Worm (Caenorhabditis elegans) whole organism, L4/young adult: Measurements from ENCODE around the gene drap-1.
A peak's percentile ranks its signal among the peaks of the same experiment; 100 is the strongest.

ENCODE experiments used
- W03F9.2 ChIP-seq: fragments of 150-350 bp; optimal IDR thresholded peaks from 2 replicates; lab custom pipeline; 2014; ENCODE audit warnings: missing biosample characterization, missing genetic modification characterization
- dao-5 ChIP-seq: sonication (generic microtip); optimal IDR thresholded peaks from 2 replicates; lab custom pipeline; 2016; ENCODE audit warnings: missing genotype, missing genetic modification characterization, moderate library complexity, missing compliant biosample characterization
- him-1 ChIP-seq: sonication (generic microtip); optimal IDR thresholded peaks from 2 replicates; lab custom pipeline; 2016; ENCODE audit warnings: missing genotype, missing genetic modification reagents, missing genetic modification characterization, missing compliant biosample characterization

The drap-1 gene

DNA sequence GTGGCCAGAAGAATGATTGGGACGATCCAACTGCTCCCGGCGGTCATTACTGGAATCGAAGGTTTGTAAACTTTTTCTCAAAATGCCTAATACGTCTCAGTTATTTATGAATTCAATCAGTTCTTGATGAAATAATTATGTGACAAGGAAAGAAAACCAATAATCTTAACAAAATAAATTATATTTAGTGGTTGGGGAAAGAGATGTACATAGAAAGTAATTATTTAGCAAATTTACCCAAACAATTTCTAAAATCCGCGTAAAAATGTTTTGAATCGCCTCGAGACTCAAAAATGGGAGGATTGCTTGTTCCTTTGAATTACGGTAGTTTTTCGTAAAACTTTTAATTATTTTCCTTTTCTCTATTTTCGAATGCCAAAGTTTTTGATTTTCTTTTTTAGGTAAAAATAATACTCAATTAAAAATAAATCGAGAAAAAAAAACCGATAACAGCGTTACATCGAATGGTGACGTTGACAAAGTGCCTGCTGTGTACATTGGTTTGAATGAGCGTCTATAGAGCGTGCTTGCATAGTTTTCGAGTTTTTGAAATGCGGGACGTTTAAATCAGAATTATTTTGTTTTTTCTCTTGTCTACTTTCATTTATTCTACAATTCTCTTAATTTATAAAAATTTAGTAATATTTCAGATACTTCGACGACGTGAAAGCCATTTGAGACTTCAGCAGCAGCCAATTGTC is at the start of gene drap-1, which contains the start of gene aagr-3:
drap-1 (plus strand) TSS at position 645 of the 701 bp plus-strand sequence.
aagr-3 (minus strand) TSS at position 51 of the 701 bp plus-strand sequence.
- TF ChIP-seq him-1 (tag; lab: Kevin White, UChicago) (no peak), W03F9.2 (tag; lab: Kevin White, UChicago) (peak; percentile 28)

- TF ChIP-seq W03F9.2 (tag; lab: Kevin White, UChicago) (no peak), him-1 (tag; lab: Kevin White, UChicago) (no peak), dao-5 (tag; lab: Kevin White, UChicago) (no peak)
Observed at ce11 chrV:9680260-9680659, 49.6 kb upstream of the drap-1 start.

ce11 chrV:9685559-9685958 is 44.3 kb upstream of the drap-1 start, which contains the start of gene ZK287.4:
Gene ZK287.4 (minus strand): TSS chrV:9685659.
- TF ChIP-seq him-1 (tag; lab: Kevin White, UChicago) (no peak), W03F9.2 (tag; lab: Kevin White, UChicago) (no peak), dao-5 (tag; lab: Kevin White, UChicago) (no peak)

- TF ChIP-seq him-1 (tag; lab: Kevin White, UChicago) (no peak), dao-5 (tag; lab: Kevin White, UChicago) (no peak), W03F9.2 (tag; lab: Kevin White, UChicago) (no peak)
Observed at ce11 chrV:9689364-9689763, 40.5 kb upstream of the drap-1 start.

- TF ChIP-seq him-1 (tag; lab: Kevin White, UChicago) (no peak), dao-5 (tag; lab: Kevin White, UChicago) (no peak), W03F9.2 (tag; lab: Kevin White, UChicago) (no peak)
Observed at ce11 chrV:9690099-9690572, 39.8 kb upstream of the drap-1 start, which contains the start of gene rbx-1. Gene rbx-1 (minus strand): TSS chrV:9690522.

- TF ChIP-seq dao-5 (tag; lab: Kevin White, UChicago) (no peak), W03F9.2 (tag; lab: Kevin White, UChicago) (peak; percentile 84)
Observed at ce11 chrV:9690728-9691127, 39.2 kb upstream of the drap-1 start.

DNA sequence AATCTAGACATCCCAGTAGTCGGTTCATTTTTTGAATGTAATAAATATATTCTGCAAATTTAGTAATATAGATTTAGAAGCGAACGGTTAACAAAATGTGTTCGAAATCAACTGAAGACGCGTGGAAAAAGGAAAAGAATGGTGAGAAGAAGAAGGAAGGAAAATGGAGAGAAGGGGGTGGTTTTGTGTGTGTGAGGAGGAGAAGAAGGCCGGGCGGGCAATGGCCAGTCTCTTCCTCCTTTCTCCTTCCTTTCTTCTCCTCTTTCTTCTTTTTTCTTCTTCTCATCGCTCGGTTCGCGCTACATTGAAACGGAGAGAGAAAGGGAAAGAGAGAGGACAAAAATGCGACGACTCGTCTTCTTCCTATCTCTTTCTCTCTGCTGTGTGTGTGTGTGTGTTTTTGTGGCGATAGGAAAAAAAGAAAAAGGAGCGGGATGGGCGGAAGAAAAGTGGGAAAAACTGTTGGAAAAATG is 37.8 kb upstream of the drap-1 start, which contains the start of gene ztf-9:
ztf-9 (minus strand) TSS at position 51 of the 473 bp plus-strand sequence.
- peak; percentile 4 for TF ChIP-seq him-1 (tag; lab: Kevin White, UChicago)
- TF ChIP-seq W03F9.2 (tag; lab: Kevin White, UChicago), result no peak
- no peak for TF ChIP-seq dao-5 (tag; lab: Kevin White, UChicago)

ce11 chrV:9692649-9693112 is 37.2 kb upstream of the drap-1 start, which contains the start of gene ZK287.7:
Gene ZK287.7 (plus strand): TSS chrV:9693062.
- no peak for TF ChIP-seq dao-5 (tag; lab: Kevin White, UChicago)
- no peak for TF ChIP-seq him-1 (tag; lab: Kevin White, UChicago)
- TF ChIP-seq W03F9.2 (tag; lab: Kevin White, UChicago), result no peak

DNA sequence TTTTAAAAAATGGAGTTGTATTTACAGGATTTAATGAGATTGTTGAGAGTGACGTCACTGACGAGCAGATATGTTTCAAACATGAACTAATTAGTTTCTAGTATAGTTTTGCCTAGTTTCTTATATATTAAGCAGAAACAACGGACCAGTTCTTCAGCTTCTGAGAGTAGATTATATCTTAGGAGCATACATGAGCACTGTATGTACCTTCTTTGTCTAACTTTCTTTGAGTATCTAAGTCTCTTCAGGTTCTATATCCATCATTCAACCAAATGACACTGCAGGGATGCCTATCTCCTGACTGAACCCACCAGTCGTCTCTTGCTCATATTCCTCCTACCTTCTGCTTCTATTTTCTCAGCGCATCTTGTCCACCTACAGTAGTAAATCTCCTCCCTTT is 33.2 kb upstream of the drap-1 start, which contains the start of gene her-1:
her-1 (plus strand) TSS at position 301 of the 400 bp plus-strand sequence.
- TF ChIP-seq dao-5 (tag; lab: Kevin White, UChicago), result no peak

DNA sequence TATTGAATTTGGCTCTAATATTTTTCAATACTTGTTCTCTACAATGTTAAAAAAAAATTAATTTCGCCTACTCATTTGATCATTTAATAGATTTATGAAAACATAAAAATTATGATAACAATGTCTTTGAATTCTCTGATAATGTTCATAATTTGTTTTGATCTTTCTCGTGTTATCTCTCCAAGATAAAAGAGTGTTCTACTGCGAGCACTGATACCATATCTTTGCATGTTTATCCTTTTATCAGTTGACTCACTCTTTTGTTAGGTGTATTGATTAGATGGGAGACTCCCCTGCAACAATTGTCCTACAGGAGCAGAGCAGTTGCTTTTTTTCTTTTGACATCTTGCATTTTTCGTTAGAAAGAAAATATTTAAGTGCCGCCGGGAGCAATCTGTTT is 30.7 kb upstream of the drap-1 start:
- TF ChIP-seq W03F9.2 (tag; lab: Kevin White, UChicago), result no peak
- no peak for TF ChIP-seq dao-5 (tag; lab: Kevin White, UChicago)
- no peak for TF ChIP-seq him-1 (tag; lab: Kevin White, UChicago)

DNA sequence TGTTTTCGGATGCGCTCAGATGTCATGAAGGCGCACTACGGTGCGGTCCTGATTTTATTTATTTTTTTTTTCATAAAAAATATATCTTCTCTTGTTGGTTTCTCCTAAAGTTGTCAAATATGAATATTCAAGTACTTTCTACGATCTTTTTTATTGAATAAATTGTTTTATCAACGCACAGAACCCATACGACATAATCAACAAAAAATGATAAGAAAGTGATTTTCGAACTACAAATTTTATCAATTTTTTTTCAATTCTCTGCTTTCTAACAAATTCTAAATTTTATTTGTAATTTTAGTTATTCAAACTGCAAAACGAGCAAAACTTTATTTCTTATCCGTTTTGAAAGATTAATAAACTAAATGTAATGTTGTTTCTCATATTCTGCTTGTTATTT is 28.0 kb upstream of the drap-1 start:
- TF ChIP-seq W03F9.2 (tag; lab: Kevin White, UChicago) (no peak), dao-5 (tag; lab: Kevin White, UChicago) (no peak), him-1 (tag; lab: Kevin White, UChicago) (no peak)

ce11 chrV:9702755-9703154 is 27.2 kb upstream of the drap-1 start, which contains the start of gene xbx-6:
Gene xbx-6 (plus strand): TSS chrV:9703055.
- TF ChIP-seq dao-5 (tag; lab: Kevin White, UChicago), result no peak
- TF ChIP-seq W03F9.2 (tag; lab: Kevin White, UChicago), result no peak
- no peak for TF ChIP-seq him-1 (tag; lab: Kevin White, UChicago)

- no peak for TF ChIP-seq him-1 (tag; lab: Kevin White, UChicago)
- TF ChIP-seq W03F9.2 (tag; lab: Kevin White, UChicago), result no peak
- TF ChIP-seq dao-5 (tag; lab: Kevin White, UChicago), result no peak
Observed at ce11 chrV:9703549-9703948, 26.4 kb upstream of the drap-1 start.
